Fruit fly (Drosophila melanogaster): ENCODE results near the gene Polr3C.

Polr3C gene

DNA sequence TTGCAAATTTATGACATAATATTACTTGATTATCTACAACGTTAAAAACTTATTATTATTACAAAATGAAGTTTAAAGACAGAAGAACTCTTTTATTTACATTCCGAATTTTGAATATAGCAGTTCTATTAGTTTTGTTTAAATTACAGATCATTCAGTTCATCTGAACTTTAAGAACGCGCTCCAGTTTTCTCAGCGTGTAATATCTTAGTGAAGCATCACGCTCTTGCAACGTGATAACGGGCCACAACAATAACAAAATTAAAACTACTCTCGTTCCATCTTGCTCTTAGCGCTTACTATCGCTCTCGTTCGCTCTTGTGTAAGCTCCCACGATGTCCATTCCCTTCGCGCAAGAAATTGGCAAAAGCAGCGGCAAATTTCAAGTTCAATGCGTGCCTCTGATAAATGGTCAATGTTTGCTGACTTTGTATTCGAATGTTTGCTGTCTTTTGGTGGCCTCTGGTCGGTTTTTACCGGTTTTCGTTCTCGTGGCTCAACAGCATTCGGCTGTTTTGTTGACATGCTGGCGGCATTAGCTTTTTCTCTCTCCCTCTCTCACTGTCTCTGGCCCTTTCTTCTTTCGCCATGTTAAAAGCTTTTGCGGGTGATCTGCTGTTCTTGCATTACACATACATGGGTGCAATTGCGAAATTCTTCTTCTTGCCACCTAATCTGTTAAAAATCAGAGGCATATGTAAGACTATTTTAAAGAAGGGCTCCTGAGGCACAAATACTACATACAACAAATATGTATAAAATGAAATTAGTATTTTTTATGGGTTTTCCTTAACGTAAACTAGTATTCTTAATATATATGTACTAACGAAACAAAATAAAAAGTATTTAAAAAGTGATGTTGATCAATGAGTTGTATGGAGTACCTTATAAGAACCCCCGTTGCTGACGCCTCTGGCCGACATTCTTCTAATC lies 17.3 kb upstream of the Polr3C start (continued):
- TF ChIP-seq aop (GFP tag; IDR thresholded peaks at IDR 0.05): no peak
- TF ChIP-seq CG10565 (GFP tag; optimal IDR thresholded peaks at IDR 0.05): no peak
- TF ChIP-seq Atf3 (GFP tag; optimal IDR thresholded peaks at IDR 0.05): no peak
- no peak for TF ChIP-seq C15 (GFP tag; IDR thresholded peaks at IDR 0.05)
- TF ChIP-seq CG1792 (GFP tag; optimal IDR thresholded peaks at IDR 0.05): no peak
- TF ChIP-seq org-1 (GFP tag; optimal IDR thresholded peaks at IDR 0.05): peak; percentile 3
- no peak for TF ChIP-seq Oaz (GFP tag; IDR thresholded peaks at IDR 0.05)
- TF ChIP-seq amos (GFP tag; IDR thresholded peaks at IDR 0.05; ENCODE audit: partially characterized antibody): no peak
- peak; percentile 6 for TF ChIP-seq sug (tag; optimal IDR thresholded peaks at IDR 0.05)
- TF ChIP-seq row (GFP tag; IDR thresholded peaks at IDR 0.05): peak; percentile 75
- no peak for TF ChIP-seq br (optimal IDR thresholded peaks at IDR 0.05)
- peak; percentile 34 for TF ChIP-seq unpg (GFP tag; optimal IDR thresholded peaks at IDR 0.05)
- peak; percentile 29; the same call in 1 of the 2 replicates for TF ChIP-seq Ptx1 (GFP tag; IDR thresholded peaks at IDR 0.05)
- TF ChIP-seq Lhr (GFP tag; optimal IDR thresholded peaks at IDR 0.05): no peak
- peak in 1 of 2 experiments; percentile 27 for TF ChIP-seq Pdp1 (GFP tag; optimal IDR thresholded peaks at IDR 0.05)
- TF ChIP-seq CG3407 (GFP tag; optimal IDR thresholded peaks at IDR 0.05): no peak
- TF ChIP-seq lmd (GFP tag; IDR thresholded peaks at IDR 0.05): peak; percentile 24; the same call in 1 of the 2 replicates
- TF ChIP-seq ro (GFP tag; IDR thresholded peaks at IDR 0.05): no peak
- peak; percentile 23 for TF ChIP-seq D19B (GFP tag; optimal IDR thresholded peaks at IDR 0.05)
- TF ChIP-seq E2f2 (GFP tag; IDR thresholded peaks at IDR 0.05): peak; percentile 8; the same call in 1 of the 2 replicates
- no peak for TF ChIP-seq fd3F (GFP tag; optimal IDR thresholded peaks at IDR 0.05)
- TF ChIP-seq CG17359 (tag; optimal IDR thresholded peaks at IDR 0.05): peak; percentile 25
- peak; percentile 24; the same call in 1 of the 3 replicates for TF ChIP-seq Dbx (GFP tag; IDR thresholded peaks at IDR 0.05)
- TF ChIP-seq CG2116 (GFP tag; optimal IDR thresholded peaks at IDR 0.05): no peak
- TF ChIP-seq CG4424 (GFP tag; optimal IDR thresholded peaks at IDR 0.05): no peak
- TF ChIP-seq CG16815 (GFP tag; optimal IDR thresholded peaks at IDR 0.05): peak; percentile 15
- TF ChIP-seq CG42726 (GFP tag; IDR thresholded peaks at IDR 0.05; ENCODE audit: partially characterized antibody): no peak
- no peak for TF ChIP-seq CG4820 (GFP tag; optimal IDR thresholded peaks at IDR 0.05)
- TF ChIP-seq CG9727 (GFP tag; optimal IDR thresholded peaks at IDR 0.05): peak; percentile 44
- TF ChIP-seq CkIIα-i1 (GFP tag; IDR thresholded peaks at IDR 0.05): no peak
- TF ChIP-seq Lim3 (GFP tag; IDR thresholded peaks at IDR 0.05): no peak
- no peak for TF ChIP-seq lola (GFP tag; optimal IDR thresholded peaks at IDR 0.05)
- TF ChIP-seq CG9797 (GFP tag; optimal IDR thresholded peaks at IDR 0.05): no peak
- peak; percentile 33 for TF ChIP-seq Fer1 (GFP tag; optimal IDR thresholded peaks at IDR 0.05)
- no peak for TF ChIP-seq seq (GFP tag; IDR thresholded peaks at IDR 0.05)
- TF ChIP-seq CG13296 (GFP tag; optimal IDR thresholded peaks at IDR 0.05): peak; percentile 9
- TF ChIP-seq CG9215 (GFP tag; IDR thresholded peaks at IDR 0.05): peak; percentile 61
- TF ChIP-seq Blimp-1 (GFP tag; optimal IDR thresholded peaks at IDR 0.05): no peak
- TF ChIP-seq Meics (GFP tag; optimal IDR thresholded peaks at IDR 0.05): peak; percentile 60
- no peak for TF ChIP-seq Bgb (GFP tag; IDR thresholded peaks at IDR 0.05; ENCODE audit: partially characterized antibody)
- TF ChIP-seq gem (tag; optimal IDR thresholded peaks at IDR 0.05): peak; percentile 54
- peak in 1 of 2 experiments; percentile 21 for TF ChIP-seq Hr78 (GFP tag; optimal IDR thresholded peaks at IDR 0.05)
- no peak for TF ChIP-seq nerfin-1 (tag; optimal IDR thresholded peaks at IDR 0.05)
- peak; percentile 23 for TF ChIP-seq nom (GFP tag; optimal IDR thresholded peaks at IDR 0.05)
- no peak for TF ChIP-seq vnd (GFP tag; IDR thresholded peaks at IDR 0.05; ENCODE audit: partially characterized antibody)
- TF ChIP-seq CG10366 (GFP tag; IDR thresholded peaks at IDR 0.05): no peak
- TF ChIP-seq CG34224 (GFP tag; IDR thresholded peaks at IDR 0.05; ENCODE audit: partially characterized antibody): 0 out of 3 replicates have a peak, but pooled peaks have one; percentile 8
- TF ChIP-seq CG10462 (GFP tag; optimal IDR thresholded peaks at IDR 0.05): no peak
